Worm (Caenorhabditis elegans): ENCODE measurements around the gene F28C6.10.

The F28C6.10 gene

ce11 chrII:8566806-8567266 lies 40.9 kb upstream of the F28C6.10 start, which contains the start of gene F54C9.3 (continued):
- TF ChIP-seq pha-4 (GFP tag; IDR thresholded peaks at IDR 0.05) (no peak), pha-4 (tag; optimal IDR thresholded peaks at IDR 0.05) (no peak), F26F4.8 (GFP tag; conservative IDR thresholded peaks at IDR 0.05) (no peak), dpl-1 (GFP tag; optimal IDR thresholded peaks at IDR 0.05) (no peak), nhr-102 (tag; optimal IDR thresholded peaks at IDR 0.05) (peak; percentile 3), ZK546.5 (tag; optimal IDR thresholded peaks at IDR 0.05) (no peak), skn-1 (tag; optimal IDR thresholded peaks at IDR 0.05) (no peak), mxl-3 (GFP tag; optimal IDR thresholded peaks at IDR 0.05) (no peak), dmd-9 (GFP tag; IDR thresholded peaks at IDR 0.05) (no peak), F37D6.2 (tag; optimal IDR thresholded peaks at IDR 0.05) (no peak), ceh-20 (GFP tag; IDR thresholded peaks at IDR 0.05) (peak; percentile 96), nhr-42 (GFP tag; IDR thresholded peaks at IDR 0.05) (no peak), fos-1 (tag; optimal IDR thresholded peaks at IDR 0.05) (no peak), cey-2 (tag; optimal IDR thresholded peaks at IDR 0.05; ENCODE audit: borderline replicate concordance, insufficient read depth) (no peak), ceh-82 (tag; optimal IDR thresholded peaks at IDR 0.05) (no peak), daf-8 (GFP tag; IDR thresholded peaks at IDR 0.05) (no peak), lsy-2 (tag; optimal IDR thresholded peaks at IDR 0.05) (peak in 1 of 2 experiments; percentile 35), T20F7.1 (GFP tag; optimal IDR thresholded peaks at IDR 0.05) (peak; percentile 48), lin-13 (GFP tag; optimal IDR thresholded peaks at IDR 0.05) (no peak), mes-2 (tag; optimal IDR thresholded peaks at IDR 0.05; ENCODE audit: poor library complexity, severe bottlenecking) (no peak), dmd-6 (GFP tag; IDR thresholded peaks at IDR 0.05) (peak; percentile 92), set-16 (GFP tag; IDR thresholded peaks at IDR 0.05) (no peak), saeg-2 (GFP tag; IDR thresholded peaks at IDR 0.05) (no peak), hlh-30 (tag; optimal IDR thresholded peaks at IDR 0.05; ENCODE audit: insufficient read depth) (peak; percentile 50), vab-7 (GFP tag; IDR thresholded peaks at IDR 0.05) (no peak), dmd-8 (GFP tag; IDR thresholded peaks at IDR 0.05) (no peak), nhr-28 (tag; optimal IDR thresholded peaks at IDR 0.05) (peak; percentile 95), hif-1 (tag; optimal IDR thresholded peaks at IDR 0.05) (no peak), hlh-11 (tag; optimal IDR thresholded peaks at IDR 0.05) (peak; percentile 82), nhr-41 (GFP tag; IDR thresholded peaks at IDR 0.05) (no peak), hmg-1.1 (GFP tag; IDR thresholded peaks at IDR 0.05) (no peak), ZK337.2 (GFP tag; IDR thresholded peaks at IDR 0.05) (no peak), egl-43 (GFP tag; IDR thresholded peaks at IDR 0.05) (no peak), fkh-10 (GFP tag; optimal IDR thresholded peaks at IDR 0.05) (no peak), nhr-77 (tag; optimal IDR thresholded peaks at IDR 0.05) (peak; percentile 93), D1046.2 (GFP tag; IDR thresholded peaks at IDR 0.05) (no peak), unc-39 (tag; optimal IDR thresholded peaks at IDR 0.05) (no peak), nhr-6 (tag; optimal IDR thresholded peaks at IDR 0.05) (no peak), daf-19 (GFP tag; conservative IDR thresholded peaks at IDR 0.05) (no peak), lir-3 (tag; optimal IDR thresholded peaks at IDR 0.05) (no peak), F10B5.3 (tag; optimal IDR thresholded peaks at IDR 0.05) (no peak), mdt-29 (GFP tag; IDR thresholded peaks at IDR 0.05) (no peak), daf-16 (GFP tag; optimal IDR thresholded peaks at IDR 0.05) (peak in 1 of 2 experiments; percentile 14), daf-16 (tag; optimal IDR thresholded peaks at IDR 0.05) (peak; percentile 84), Y105C5A.15 (GFP tag; IDR thresholded peaks at IDR 0.05) (no peak), zfp-2 (tag; optimal IDR thresholded peaks at IDR 0.05) (no peak), lin-15B (tag; optimal IDR thresholded peaks at IDR 0.05) (no peak)
